Worm (Caenorhabditis elegans): Measurements from ENCODE around the gene hphd-1.

DNA sequence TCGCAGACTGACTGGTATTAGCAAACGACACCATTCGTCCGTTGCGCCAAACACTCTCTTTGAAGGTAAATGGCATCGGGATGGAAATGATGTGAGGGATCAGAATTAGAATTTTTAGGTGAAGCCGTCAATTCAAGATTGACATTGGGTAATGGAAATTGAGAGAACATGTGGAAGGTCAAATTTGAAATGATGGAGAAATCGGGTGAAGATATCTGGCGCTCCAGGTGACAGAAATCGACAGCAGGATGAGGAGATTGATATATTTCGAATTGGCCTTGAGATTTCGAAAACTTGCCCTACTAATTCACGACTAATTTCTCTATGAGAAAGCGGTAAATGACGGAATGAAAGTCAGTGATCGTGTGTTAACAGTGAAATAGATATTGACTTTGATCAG is 26.2 kb upstream of the hphd-1 start:
- TF ChIP-seq ama-1 (optimal IDR thresholded peaks at IDR 0.05) (peak; percentile 21), F13C5.2 (tag; optimal IDR thresholded peaks at IDR 0.05) (no peak)
